Fruit fly (Drosophila melanogaster) S2 (cell line): ENCODE measurements around the gene CG15528.

Experiments
- CG8478 ChIP-seq: fragments of >200 bp; optimal IDR thresholded peaks from 2 replicates; lab custom pipeline; 2018
- CTCF ChIP-seq, 2 experiments: fragments of >200 bp; optimal IDR thresholded peaks; 2 replicates each; lab custom pipeline; 2018

- TF ChIP-seq CG8478 (lab: Kevin White, UChicago) (no peak), CTCF (optimal IDR thresholded peaks at IDR 0.05; lab: Kevin White, UChicago) (no peak)
These were observed 9.2 kb upstream of the CG15528 start for dm6 chr3R:30061154-30061482.
